Fruit fly (Drosophila melanogaster): Measurements from ENCODE around the gene CG6765.

DNA sequence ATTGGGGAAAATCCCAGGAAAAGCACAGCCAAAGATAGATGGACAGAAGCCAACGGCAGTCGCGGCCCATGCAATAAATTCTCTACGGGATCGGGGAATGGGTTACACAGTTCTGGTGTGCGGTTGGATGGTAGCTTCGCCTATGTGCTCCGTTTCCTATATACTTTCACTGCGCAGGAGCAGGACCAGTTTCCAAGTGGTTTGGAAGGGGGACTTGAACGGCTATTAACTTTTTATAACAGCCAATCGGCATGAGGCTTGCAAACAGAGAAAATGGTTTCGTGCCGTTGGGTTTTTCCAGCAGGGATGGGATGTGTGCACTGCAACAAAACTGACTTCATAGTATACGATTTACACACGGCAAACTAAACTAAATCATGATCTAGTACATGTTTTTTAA lies 25.8 kb downstream of the CG6765 start:
- TF ChIP-seq crol (GFP tag; IDR thresholded peaks at IDR 0.05), result no peak
- no peak for TF ChIP-seq ken (GFP tag; IDR thresholded peaks at IDR 0.05)
- TF ChIP-seq CG11560 (tag; IDR thresholded peaks at IDR 0.05), result no peak
- TF ChIP-seq Ets97D (GFP tag; optimal IDR thresholded peaks at IDR 0.05), result no peak
- TF ChIP-seq slbo (GFP tag; IDR thresholded peaks at IDR 0.05), result no peak
- TF ChIP-seq CG16863 (GFP tag; optimal IDR thresholded peaks at IDR 0.05), result no peak
- no peak for TF ChIP-seq klu (GFP tag; IDR thresholded peaks at IDR 0.05)
- TF ChIP-seq Usf (GFP tag; optimal IDR thresholded peaks at IDR 0.05), result no peak
- TF ChIP-seq inv (GFP tag; IDR thresholded peaks at IDR 0.05; ENCODE audit: partially characterized antibody), result no peak
- TF ChIP-seq CHES-1-like (GFP tag; optimal IDR thresholded peaks at IDR 0.05), result no peak
- no peak for TF ChIP-seq stwl (tag; optimal IDR thresholded peaks at IDR 0.05)
- no peak for TF ChIP-seq D19A (tag; optimal IDR thresholded peaks at IDR 0.05)

All from whole organism, embryonic.